Worm (Caenorhabditis elegans) whole organism, early embryonic: Measurements from ENCODE around the gene F20D6.6.

ENCODE experiments used
- B0310.2 ChIP-seq: sonication (generic microtip); optimal IDR thresholded peaks from 2 replicates; lab custom pipeline; 2016; ENCODE audit warnings: mild to moderate bottlenecking, missing genetic modification characterization, missing compliant biosample characterization
- F13C5.2 ChIP-seq: sonication (generic microtip); optimal IDR thresholded peaks from 2 replicates; lab custom pipeline; 2017; ENCODE audit warnings: mild to moderate bottlenecking, missing genetic modification characterization, inconsistent platforms, missing compliant biosample characterization
- aly-1 ChIP-seq: sonication (generic microtip); optimal IDR thresholded peaks from 2 replicates; lab custom pipeline; 2016; ENCODE audit warnings: missing genetic modification characterization, missing compliant biosample characterization
- ama-1 ChIP-seq: fragments of 150-350 bp; optimal IDR thresholded peaks from 2 replicates; lab custom pipeline; 2014
- ceh-13 ChIP-seq: fragments of 200-800 bp; sonication (Bioruptor generic); optimal IDR thresholded peaks from 2 replicates; lab custom pipeline; 2018; ENCODE audit warnings: mild to moderate bottlenecking, missing genetic modification characterization, missing compliant biosample characterization
- ceh-36 ChIP-seq: sonication (generic microtip); optimal IDR thresholded peaks from 2 replicates; lab custom pipeline; 2016; ENCODE audit warnings: missing genetic modification characterization, inconsistent platforms, missing compliant biosample characterization
- ets-7 ChIP-seq: sonication (generic microtip); optimal IDR thresholded peaks from 2 replicates; lab custom pipeline; 2016; ENCODE audit warnings: missing genotype, missing genetic modification characterization, missing compliant biosample characterization
- flt-1 ChIP-seq: fragments of 200-800 bp; sonication (Bioruptor generic); IDR thresholded peaks from 2 replicates; pipeline ENCODE4 v1.3.6; 2022; ENCODE audit warnings: missing genetic modification characterization, missing compliant biosample characterization
- hmbx-1 ChIP-seq: sonication (generic microtip); optimal IDR thresholded peaks from 2 replicates; lab custom pipeline; 2016; ENCODE audit warnings: mild to moderate bottlenecking, missing genetic modification characterization, missing compliant biosample characterization
- hmg-4 ChIP-seq: fragments of 200-800 bp; sonication (Bioruptor generic); optimal IDR thresholded peaks from 2 replicates; lab custom pipeline; 2018; ENCODE audit warnings: mild to moderate bottlenecking, missing genetic modification characterization, missing compliant biosample characterization
- hnd-1 ChIP-seq: sonication (generic microtip); optimal IDR thresholded peaks from 2 replicates; lab custom pipeline; 2016; ENCODE audit warnings: missing genetic modification characterization, missing compliant biosample characterization
- pes-1 ChIP-seq: fragments of 200-800 bp; sonication (Bioruptor generic); IDR thresholded peaks from 2 replicates; pipeline ENCODE4 v1.3.6; 2022; ENCODE audit warnings: missing genetic modification reagents, missing genetic modification characterization, missing compliant biosample characterization
- scrt-1 ChIP-seq: fragments of 200-800 bp; sonication (Bioruptor generic); IDR thresholded peaks from 2 replicates; pipeline ENCODE4 v1.3.6; 2022; ENCODE audit warnings: missing genetic modification characterization, missing compliant biosample characterization
- sea-1 ChIP-seq: fragments of 200-800 bp; sonication (Bioruptor generic); conservative IDR thresholded peaks from 2 replicates; pipeline ENCODE4 v1.3.6; 2022; ENCODE audit warnings: missing genetic modification characterization, missing compliant biosample characterization
- tbx-11 ChIP-seq: fragments of 200-800 bp; sonication (Bioruptor generic); IDR thresholded peaks from 2 replicates; pipeline ENCODE4 v1.3.6; 2022; ENCODE audit warnings: missing genetic modification characterization, missing compliant biosample characterization
- tbx-37 ChIP-seq: fragments of 200-800 bp; sonication (Bioruptor generic); conservative IDR thresholded peaks from 2 replicates; pipeline ENCODE4 v1.3.6; 2022; ENCODE audit warnings: missing genetic modification reagents, missing genetic modification characterization, missing compliant biosample characterization
- tra-4 ChIP-seq: sonication (generic microtip); optimal IDR thresholded peaks from 2 replicates; lab custom pipeline; 2017; ENCODE audit warnings: missing genetic modification characterization, missing compliant biosample characterization

F20D6.6 gene

DNA sequence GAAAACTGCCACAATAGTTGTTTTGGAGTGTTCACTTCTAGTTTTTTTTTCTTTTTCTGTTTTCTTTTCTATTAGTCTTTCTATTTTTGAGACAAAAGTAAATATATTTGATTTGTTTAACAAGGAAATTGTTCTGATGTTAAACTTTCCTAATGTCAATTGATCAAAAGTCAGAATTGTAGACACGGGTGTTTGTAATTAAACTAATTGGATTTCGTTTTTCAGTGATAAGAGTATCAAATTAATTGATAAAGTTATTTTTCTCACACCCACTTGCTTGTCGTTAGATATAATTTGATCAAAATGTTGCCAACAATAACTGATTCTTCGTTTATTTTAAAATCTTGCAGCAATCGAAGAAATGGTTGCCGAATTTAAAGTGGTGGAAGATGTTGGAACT, 3.5 kb downstream of the F20D6.6 start:
- TF ChIP-seq tra-4: no peak
- TF ChIP-seq B0310.2 (tag; lab: Kevin White, UChicago): no peak
- TF ChIP-seq hmbx-1 (tag; lab: Kevin White, UChicago): no peak
- TF ChIP-seq ets-7 (tag; lab: Kevin White, UChicago): no peak
- TF ChIP-seq tbx-37: no peak
- no peak for TF ChIP-seq ceh-36 (tag; lab: Kevin White, UChicago)
- TF ChIP-seq ama-1: no peak
- no peak for TF ChIP-seq flt-1 (GFP tag; lab: Robert Waterston, UW)
- no peak for TF ChIP-seq pes-1 (GFP tag; lab: Robert Waterston, UW)

DNA sequence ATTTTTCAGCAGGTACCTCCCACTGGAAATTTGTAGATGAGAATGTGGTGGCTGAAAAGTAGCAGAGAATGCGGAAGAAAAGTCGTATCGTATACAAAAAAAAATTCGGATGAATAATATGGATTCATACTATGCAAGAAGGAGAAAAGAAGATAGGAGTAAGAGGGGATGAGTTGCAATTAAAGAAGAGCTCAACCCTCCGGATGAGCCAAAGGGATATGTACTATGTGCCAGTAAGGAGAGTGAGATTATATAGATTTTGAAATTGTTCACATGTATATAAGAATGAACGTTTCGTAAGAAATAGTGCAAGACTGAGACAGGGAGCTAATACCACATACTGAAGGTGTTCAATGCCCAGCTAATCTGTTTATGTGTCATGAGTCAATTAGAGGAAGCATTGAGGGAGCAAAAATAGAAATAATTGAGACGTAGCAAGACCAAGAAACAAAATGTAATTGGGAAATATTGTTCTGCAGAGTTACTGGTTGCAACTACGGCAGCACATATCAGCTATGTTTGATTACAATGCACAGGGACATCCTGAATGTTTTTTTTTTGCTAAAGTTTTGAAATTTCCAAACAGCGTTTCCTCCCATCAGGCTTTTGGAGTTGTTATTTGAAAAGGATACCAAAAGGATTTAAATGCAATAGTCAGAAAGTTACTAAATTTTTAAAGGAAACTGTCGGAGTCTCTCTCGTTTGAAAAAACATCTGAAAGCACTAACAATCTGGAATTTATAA, 8.7 kb downstream of the F20D6.6 start, which contains the start of gene F20D6.8:
TSS of gene F20D6.8 (minus strand) at position 51 of the 744 bp plus-strand sequence.
- no peak for TF ChIP-seq ets-7 (tag; lab: Kevin White, UChicago)
- no peak for TF ChIP-seq sea-1 (GFP tag; lab: Robert Waterston, UW)
- no peak for TF ChIP-seq ama-1
- TF ChIP-seq pes-1 (GFP tag; lab: Robert Waterston, UW): no peak

DNA sequence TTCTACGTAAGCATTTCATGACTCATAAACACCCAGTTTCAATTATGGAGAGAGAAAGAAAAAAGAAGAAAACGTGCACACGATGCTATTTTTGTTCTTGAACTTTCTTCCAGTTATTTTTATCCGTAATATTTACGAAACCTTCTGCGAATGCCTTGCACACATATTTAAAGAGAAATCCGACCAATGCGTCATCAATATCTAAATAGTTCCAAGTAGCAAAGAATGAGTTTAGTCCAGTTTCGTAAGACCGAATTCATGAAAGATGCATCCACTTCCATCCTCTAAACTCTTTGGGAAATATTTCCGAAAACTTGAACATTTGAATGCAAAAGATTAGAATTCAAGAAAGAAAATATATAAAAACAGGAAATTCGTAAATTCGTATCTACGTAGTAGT, 9.4 kb downstream of the F20D6.6 start:
- TF ChIP-seq ets-7 (tag; lab: Kevin White, UChicago) (no peak), flt-1 (GFP tag; lab: Robert Waterston, UW) (no peak), ceh-36 (tag; lab: Kevin White, UChicago) (no peak), tbx-37 (no peak), hmg-4 (GFP tag; lab: Kevin White, UChicago) (no peak), aly-1 (tag; lab: Kevin White, UChicago) (no peak), hnd-1 (tag; lab: Kevin White, UChicago) (no peak), hmbx-1 (tag; lab: Kevin White, UChicago) (no peak), ceh-13 (no peak), pes-1 (GFP tag; lab: Robert Waterston, UW) (no peak), tbx-11 (GFP tag; lab: Robert Waterston, UW) (no peak), F13C5.2 (tag; lab: Kevin White, UChicago) (no peak), scrt-1 (GFP tag; lab: Robert Waterston, UW) (no peak)

DNA sequence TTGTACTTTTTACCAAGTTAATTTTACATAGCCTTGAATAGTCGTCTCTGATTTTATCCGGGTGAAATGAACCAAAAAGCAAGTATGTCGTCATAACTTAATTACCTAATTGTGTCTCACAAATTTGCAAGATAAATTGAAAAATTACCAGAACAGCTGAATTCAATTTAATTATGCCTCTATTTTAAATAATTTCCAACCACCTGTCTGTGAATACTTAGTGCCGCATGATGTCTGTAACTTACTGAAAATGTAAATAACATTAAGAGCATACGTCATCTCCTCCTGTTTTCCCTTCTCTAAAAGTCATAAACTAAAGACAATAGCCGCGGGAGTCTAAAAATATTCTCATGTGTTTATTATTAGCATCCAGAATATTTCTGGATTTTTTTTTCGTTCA, 10.6 kb downstream of the F20D6.6 start:
- TF ChIP-seq tra-4 (no peak), tbx-37 (no peak), scrt-1 (GFP tag; lab: Robert Waterston, UW) (no peak), tbx-11 (GFP tag; lab: Robert Waterston, UW) (no peak), sea-1 (GFP tag; lab: Robert Waterston, UW) (no peak), aly-1 (tag; lab: Kevin White, UChicago) (no peak), B0310.2 (tag; lab: Kevin White, UChicago) (no peak), ets-7 (tag; lab: Kevin White, UChicago) (no peak), ama-1 (no peak), hmbx-1 (tag; lab: Kevin White, UChicago) (no peak), F13C5.2 (tag; lab: Kevin White, UChicago) (no peak), hmg-4 (GFP tag; lab: Kevin White, UChicago) (no peak), ceh-36 (tag; lab: Kevin White, UChicago) (no peak), pes-1 (GFP tag; lab: Robert Waterston, UW) (no peak), flt-1 (GFP tag; lab: Robert Waterston, UW) (no peak), ceh-13 (no peak), hnd-1 (tag; lab: Kevin White, UChicago) (no peak)

- TF ChIP-seq F13C5.2 (tag; lab: Kevin White, UChicago) (no peak), sea-1 (GFP tag; lab: Robert Waterston, UW) (no peak), hmg-4 (GFP tag; lab: Kevin White, UChicago) (no peak), hnd-1 (tag; lab: Kevin White, UChicago) (no peak), ama-1 (no peak), tra-4 (no peak), B0310.2 (tag; lab: Kevin White, UChicago) (no peak), flt-1 (GFP tag; lab: Robert Waterston, UW) (no peak)
These were observed 12.0 kb downstream of the F20D6.6 start for ce11 chrV:8171688-8172087.

DNA sequence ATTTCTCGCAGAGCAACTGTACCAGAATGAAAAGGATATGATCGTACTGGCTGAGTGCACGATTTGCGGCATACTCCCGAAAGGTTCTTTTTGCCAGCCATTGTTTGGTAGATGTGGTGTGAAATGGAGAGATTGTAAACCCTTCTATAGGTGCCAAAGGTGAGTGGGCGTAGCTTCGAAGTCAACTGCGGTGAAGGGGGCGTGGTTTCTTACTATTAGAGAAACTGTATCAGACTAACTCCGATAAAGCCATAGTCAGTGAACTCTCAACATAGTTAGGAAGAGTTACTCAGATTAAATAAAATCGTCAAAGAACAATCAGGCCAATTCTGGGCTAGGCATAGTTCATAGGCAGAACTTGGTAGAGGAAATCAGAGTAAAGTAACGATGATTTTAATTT, 17.6 kb downstream of the F20D6.6 start, which contains the start of gene F20D6.9:
TSS of gene F20D6.9 (minus strand) at position 101 of the 400 bp plus-strand sequence.
- TF ChIP-seq pes-1 (GFP tag; lab: Robert Waterston, UW): no peak
- TF ChIP-seq aly-1 (tag; lab: Kevin White, UChicago): no peak
- TF ChIP-seq B0310.2 (tag; lab: Kevin White, UChicago): no peak
- TF ChIP-seq hmg-4 (GFP tag; lab: Kevin White, UChicago): no peak
- TF ChIP-seq tbx-11 (GFP tag; lab: Robert Waterston, UW): no peak
- no peak for TF ChIP-seq flt-1 (GFP tag; lab: Robert Waterston, UW)
- no peak for TF ChIP-seq F13C5.2 (tag; lab: Kevin White, UChicago)
- no peak for TF ChIP-seq hmbx-1 (tag; lab: Kevin White, UChicago)
- no peak for TF ChIP-seq scrt-1 (GFP tag; lab: Robert Waterston, UW)
- no peak for TF ChIP-seq sea-1 (GFP tag; lab: Robert Waterston, UW)
- no peak for TF ChIP-seq ceh-13
- no peak for TF ChIP-seq ama-1
- no peak for TF ChIP-seq hnd-1 (tag; lab: Kevin White, UChicago)

- TF ChIP-seq ceh-36 (tag; lab: Kevin White, UChicago) (no peak), tbx-11 (GFP tag; lab: Robert Waterston, UW) (no peak), ama-1 (no peak), F13C5.2 (tag; lab: Kevin White, UChicago) (no peak), hmbx-1 (tag; lab: Kevin White, UChicago) (no peak), tbx-37 (no peak), ceh-13 (no peak), aly-1 (tag; lab: Kevin White, UChicago) (no peak), B0310.2 (tag; lab: Kevin White, UChicago) (no peak), flt-1 (GFP tag; lab: Robert Waterston, UW) (no peak), sea-1 (GFP tag; lab: Robert Waterston, UW) (no peak), tra-4 (no peak), hnd-1 (tag; lab: Kevin White, UChicago) (no peak)
These were observed 18.6 kb downstream of the F20D6.6 start for ce11 chrV:8178279-8178678.
